Worm (Caenorhabditis elegans) whole organism, late embryonic: ENCODE results near the gene exos-9.

Experiments used
- dve-1 ChIP-seq: sonication (generic microtip); optimal IDR thresholded peaks from 2 replicates; lab custom pipeline; 2017; ENCODE audit warnings: antibody characterized with exemption, mild to moderate bottlenecking, missing genetic modification characterization, missing compliant biosample characterization
- elt-2 ChIP-seq: sonication (generic microtip); optimal IDR thresholded peaks from 2 replicates; lab custom pipeline; 2016; ENCODE audit warnings: missing genetic modification reagents, missing genetic modification characterization, missing compliant biosample characterization
- fkh-10 ChIP-seq: fragments of 150-350 bp; optimal IDR thresholded peaks from 2 replicates; lab custom pipeline; 2014; ENCODE audit warnings: missing biosample characterization, missing genetic modification reagents, missing genetic modification characterization
- hlh-30 ChIP-seq: sonication (generic microtip); optimal IDR thresholded peaks from 2 replicates; lab custom pipeline; 2017; ENCODE audit warnings: antibody characterized with exemption, missing genetic modification characterization, missing compliant biosample characterization; ENCODE audit not compliant: insufficient read depth
- nfya-1 ChIP-seq: sonication (generic microtip); optimal IDR thresholded peaks from 2 replicates; lab custom pipeline; 2017; ENCODE audit warnings: missing genetic modification characterization, mild to moderate bottlenecking, missing compliant biosample characterization, antibody characterized with exemption, moderate library complexity
- pha-4 ChIP-seq: fragments of 150-350 bp; optimal IDR thresholded peaks from 2 replicates; lab custom pipeline; 2018; ENCODE audit warnings: missing biosample characterization, missing genetic modification reagents, missing genetic modification characterization
- ref-2 ChIP-seq: sonication (generic microtip); optimal IDR thresholded peaks from 2 replicates; lab custom pipeline; 2016; ENCODE audit warnings: missing genetic modification characterization, missing compliant biosample characterization
- syd-9 ChIP-seq: sonication (generic microtip); optimal IDR thresholded peaks from 2 replicates; lab custom pipeline; 2016; ENCODE audit warnings: mild to moderate bottlenecking, missing genetic modification characterization, moderate library complexity, missing compliant biosample characterization
- tbx-2 ChIP-seq: sonication (generic microtip); optimal IDR thresholded peaks from 2 replicates; lab custom pipeline; 2016; ENCODE audit warnings: missing genetic modification characterization, missing compliant biosample characterization
- zip-5 ChIP-seq: sonication (generic microtip); optimal IDR thresholded peaks from 2 replicates; lab custom pipeline; 2016; ENCODE audit warnings: missing genetic modification characterization, missing compliant biosample characterization

- TF ChIP-seq ref-2 (tag; lab: Kevin White, UChicago) (peak; percentile 84), hlh-30 (no peak), tbx-2 (tag; lab: Kevin White, UChicago) (peak; percentile 87), dve-1 (no peak), syd-9 (tag; lab: Kevin White, UChicago) (no peak), zip-5 (tag; lab: Kevin White, UChicago) (peak; percentile 90), elt-2 (tag; lab: Kevin White, UChicago) (peak; percentile 69), pha-4 (tag; lab: Kevin White, UChicago) (no peak), fkh-10 (no peak), nfya-1 (tag; lab: Kevin White, UChicago) (peak; percentile 46)
These were observed 965 bp upstream of the exos-9 start, which contains the start of gene pfd-5 for ce11 chrIII:7198838-7199237.
